Fruit fly (Drosophila melanogaster): ENCODE measurements around the gene ATPsynCF6.

Gene ATPsynCF6

DNA sequence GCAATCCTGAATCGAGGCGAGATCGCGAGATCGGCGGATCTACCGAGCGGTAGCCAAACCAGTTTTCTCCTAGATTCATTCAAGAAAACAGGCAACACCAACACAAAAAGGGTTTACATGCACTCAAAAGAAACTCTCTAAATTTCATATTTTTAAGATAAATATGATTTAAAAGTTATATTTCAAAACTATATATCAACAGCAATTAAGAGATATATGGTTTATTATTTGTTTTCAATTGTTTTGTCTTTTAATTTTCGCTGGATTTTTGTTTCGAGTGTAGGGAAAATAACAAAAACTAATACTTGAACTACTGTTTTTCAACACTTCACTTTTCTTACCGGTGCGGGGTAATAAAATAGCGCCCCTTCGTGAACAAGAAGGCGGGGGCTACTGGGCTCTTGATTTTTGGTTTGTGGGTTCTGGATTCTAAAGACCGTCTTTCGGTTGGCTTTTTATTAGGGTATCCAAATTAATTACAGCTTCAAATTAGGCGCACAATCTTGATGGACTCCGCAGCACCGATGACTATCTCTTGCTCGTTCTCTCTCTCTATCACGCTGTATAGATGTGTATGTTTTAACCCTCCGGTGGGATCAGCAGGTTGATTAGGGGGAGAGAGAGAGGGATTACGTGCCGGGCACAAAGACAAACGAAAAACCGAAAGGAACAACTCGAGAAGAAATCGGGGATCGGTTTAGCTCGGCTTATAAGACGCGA is 10.6 kb downstream of the ATPsynCF6 start (continued):
- TF ChIP-seq Med (GFP tag) (peak; percentile 47), CG18262 (tag; optimal IDR thresholded peaks at IDR 0.05) (peak; percentile 83), Hey (tag; optimal IDR thresholded peaks at IDR 0.05) (no peak), CG16815 (GFP tag; optimal IDR thresholded peaks at IDR 0.05) (peak; percentile 48), CG4360 (GFP tag; IDR thresholded peaks at IDR 0.05) (0 out of 2 replicates have a peak, but pooled peaks have one; percentile 33), z (GFP tag; IDR thresholded peaks at IDR 0.05) (no peak), dmrt99B (tag; optimal IDR thresholded peaks at IDR 0.05) (peak; percentile 10), tin (GFP tag; optimal IDR thresholded peaks at IDR 0.05) (peak; percentile 28), lola (GFP tag; optimal IDR thresholded peaks at IDR 0.05) (peak in 1 of 3 experiments; percentile 80), Blimp-1 (GFP tag; optimal IDR thresholded peaks at IDR 0.05) (peak; percentile 57), kni (GFP tag; optimal IDR thresholded peaks at IDR 0.05) (no peak), ems (GFP tag; optimal IDR thresholded peaks at IDR 0.05) (peak; percentile 19), E2f2 (GFP tag; IDR thresholded peaks at IDR 0.05) (peak; percentile 24; the same call in 1 of the 2 replicates), sug (tag; optimal IDR thresholded peaks at IDR 0.05) (no peak), phol (tag; optimal IDR thresholded peaks at IDR 0.05) (peak; percentile 69), CG42726 (GFP tag; IDR thresholded peaks at IDR 0.05; ENCODE audit: partially characterized antibody) (no peak), tio (GFP tag; optimal IDR thresholded peaks at IDR 0.05) (peak; percentile 44), hkb (optimal IDR thresholded peaks at IDR 0.05) (no peak), hkb (GFP tag; IDR thresholded peaks at IDR 0.05) (0 out of 2 replicates have a peak, but pooled peaks have one; percentile 23), Ssrp (tag; optimal IDR thresholded peaks at IDR 0.05) (peak; percentile 26), nerfin-1 (tag; optimal IDR thresholded peaks at IDR 0.05) (peak; percentile 28), CG32767 (GFP tag; IDR thresholded peaks at IDR 0.05) (0 out of 2 replicates have a peak, but pooled peaks have one; percentile 15), CG12104 (GFP tag; optimal IDR thresholded peaks at IDR 0.05) (peak; percentile 5), bcd (GFP tag; optimal IDR thresholded peaks at IDR 0.05) (peak; percentile 47), unpg (GFP tag; optimal IDR thresholded peaks at IDR 0.05) (peak; percentile 56), CG14710 (tag; optimal IDR thresholded peaks at IDR 0.05) (peak; percentile 76), bsh (GFP tag; optimal IDR thresholded peaks at IDR 0.05) (peak; percentile 26 to 63), Drgx (GFP tag; IDR thresholded peaks at IDR 0.05) (peak; percentile 70), CG5245 (GFP tag; optimal IDR thresholded peaks at IDR 0.05) (peak; percentile 5), sens (GFP tag) (peak; percentile 88), tap (tag; optimal IDR thresholded peaks at IDR 0.05) (peak; percentile 4), Hr39 (optimal IDR thresholded peaks at IDR 0.05) (no peak), CG11695 (GFP tag; IDR thresholded peaks at IDR 0.05) (0 out of 3 replicates have a peak, but pooled peaks have one; percentile 26), Sox100B (GFP tag; optimal IDR thresholded peaks at IDR 0.05) (peak; percentile 36), eve (GFP tag; optimal IDR thresholded peaks at IDR 0.05) (no peak), chif (GFP tag; optimal IDR thresholded peaks at IDR 0.05) (peak in 1 of 2 experiments; percentile 56), Usf (GFP tag; optimal IDR thresholded peaks at IDR 0.05) (no peak), az2 (GFP tag; optimal IDR thresholded peaks at IDR 0.05) (peak; percentile 34), zen (tag; optimal IDR thresholded peaks at IDR 0.05) (peak; percentile 59), dmrt11E (tag; optimal IDR thresholded peaks at IDR 0.05) (peak; percentile 87), Fer2 (tag; optimal IDR thresholded peaks at IDR 0.05) (no peak), otp (GFP tag; IDR thresholded peaks at IDR 0.05) (no peak), CG15601 (tag; optimal IDR thresholded peaks at IDR 0.05) (peak; percentile 51), CG17385 (GFP tag; optimal IDR thresholded peaks at IDR 0.05) (peak; percentile 9), CG17829 (tag; optimal IDR thresholded peaks at IDR 0.05) (peak; percentile 77), PHDP (tag; optimal IDR thresholded peaks at IDR 0.05) (peak; percentile 12), Hr3 (GFP tag; optimal IDR thresholded peaks at IDR 0.05) (peak; percentile 11)

Measured in whole organism, embryonic.